Worm (Caenorhabditis elegans) whole organism, L1 larva: ENCODE data around the gene ceh-57.

Source experiments
- C34B4.2 ChIP-seq: sonication (generic microtip); optimal IDR thresholded peaks from 2 replicates; lab custom pipeline; 2017; ENCODE audit warnings: mild to moderate bottlenecking, missing genetic modification characterization, missing compliant biosample characterization
- F16B12.6 ChIP-seq: fragments of 150-350 bp; optimal IDR thresholded peaks from 2 replicates; lab custom pipeline; 2014; ENCODE audit warnings: missing biosample characterization, missing genetic modification characterization
- Y116A8C.19 ChIP-seq: sonication (generic microtip); optimal IDR thresholded peaks from 2 replicates; lab custom pipeline; 2016; ENCODE audit warnings: missing compliant biosample characterization, missing genetic modification characterization, borderline replicate concordance
- aly-2 ChIP-seq: fragments of 150-350 bp; optimal IDR thresholded peaks from 2 replicates; lab custom pipeline; 2014; ENCODE audit warnings: missing biosample characterization, missing genetic modification characterization
- ama-1 ChIP-seq: fragments of 150-350 bp; optimal IDR thresholded peaks from 2 replicates; lab custom pipeline; 2014
- blmp-1 ChIP-seq: fragments of 150-350 bp; optimal IDR thresholded peaks from 2 replicates; lab custom pipeline; 2014; ENCODE audit warnings: missing biosample characterization, missing genetic modification characterization
- ceh-63 ChIP-seq: fragments of 200-800 bp; sonication (Bioruptor generic); optimal IDR thresholded peaks from 2 replicates; lab custom pipeline; 2018; ENCODE audit warnings: mild to moderate bottlenecking, missing genetic modification characterization, missing compliant biosample characterization
- ceh-8 ChIP-seq: fragments of 200-800 bp; sonication (Bioruptor generic); optimal IDR thresholded peaks from 2 replicates; lab custom pipeline; 2018; ENCODE audit warnings: mild to moderate bottlenecking, missing genetic modification characterization, moderate library complexity, missing compliant biosample characterization
- dpl-1 ChIP-seq, 3 experiments: fragments of 150-350 bp in 2 of 3; sonication (generic microtip) in 1 of 3; optimal IDR thresholded peaks; 2 replicates each; lab custom pipeline; 2014 to 2017; ENCODE audit warnings: missing biosample characterization in 3 of 3, missing genetic modification characterization in 3 of 3, missing genetic modification reagents in 3 of 3
- efl-1 ChIP-seq, 4 experiments: fragments of 150-350 bp; optimal IDR thresholded peaks in 3 of 4; peaks in 1 of 4; 1 replicate in 1 of 4; 2 replicates in 3 of 4; lab custom pipeline; 2014; ENCODE audit warnings: missing biosample characterization in 2 of 4, missing genetic modification characterization in 2 of 4, missing genetic modification reagents in 2 of 4
- egl-27 ChIP-seq, 2 experiments: fragments of 150-350 bp in 1 of 2; sonication (generic microtip); optimal IDR thresholded peaks; 3 replicates each; lab custom pipeline; 2017 to 2018; ENCODE audit warnings: missing biosample characterization in 2 of 2, missing genetic modification characterization in 2 of 2, missing genetic modification reagents in 2 of 2
- fkh-10 ChIP-seq: sonication (generic microtip); optimal IDR thresholded peaks from 2 replicates; lab custom pipeline; 2017; ENCODE audit warnings: missing biosample characterization, missing genetic modification reagents, missing genetic modification characterization
- fkh-8 ChIP-seq: sonication (generic microtip); optimal IDR thresholded peaks from 2 replicates; lab custom pipeline; 2016; ENCODE audit warnings: mild to moderate bottlenecking, missing genetic modification characterization, missing compliant biosample characterization
- fos-1 ChIP-seq: fragments of 150-350 bp; optimal IDR thresholded peaks from 2 replicates; lab custom pipeline; 2014; ENCODE audit warnings: missing biosample characterization, missing genetic modification characterization
- hlh-17 ChIP-seq: fragments of 200-800 bp; sonication (Bioruptor generic); optimal IDR thresholded peaks from 2 replicates; lab custom pipeline; 2018; ENCODE audit warnings: missing genetic modification characterization, mild to moderate bottlenecking, missing compliant biosample characterization, moderate library complexity, borderline replicate concordance
- isw-1 ChIP-seq: fragments of 200-800 bp; sonication (Bioruptor generic); IDR thresholded peaks from 2 replicates; pipeline ENCODE4 v1.3.6; 2022; ENCODE audit warnings: missing genetic modification characterization, missing compliant biosample characterization
- jun-1 ChIP-seq: fragments of 150-350 bp; optimal IDR thresholded peaks from 2 replicates; lab custom pipeline; 2014; ENCODE audit warnings: missing biosample characterization, missing genetic modification reagents, missing genetic modification characterization
- lin-14 ChIP-seq: fragments of 200-800 bp; sonication (Bioruptor generic); optimal IDR thresholded peaks from 2 replicates; lab custom pipeline; 2018; ENCODE audit warnings: mild to moderate bottlenecking, missing genetic modification characterization, moderate library complexity, missing compliant biosample characterization
- lin-15B ChIP-seq: fragments of 150-350 bp; sonication (generic microtip); optimal IDR thresholded peaks from 3 replicates; lab custom pipeline; 2014; ENCODE audit warnings: missing biosample characterization, missing genetic modification characterization
- lin-39 ChIP-seq: fragments of 150-350 bp; optimal IDR thresholded peaks from 2 replicates; lab custom pipeline; 2014; ENCODE audit warnings: missing biosample characterization, missing genetic modification reagents, missing genetic modification characterization
- lsy-2 ChIP-seq, 2 experiments: fragments of 150-350 bp; optimal IDR thresholded peaks; 2 replicates each; lab custom pipeline; 2014; ENCODE audit warnings: missing biosample characterization in 2 of 2, missing genetic modification characterization in 2 of 2
- mef-2 ChIP-seq: fragments of 150-350 bp; optimal IDR thresholded peaks from 2 replicates; lab custom pipeline; 2014; ENCODE audit warnings: missing biosample characterization, missing genetic modification characterization
- mep-1 ChIP-seq: fragments of 150-350 bp; optimal IDR thresholded peaks from 2 replicates; lab custom pipeline; 2014; ENCODE audit warnings: missing biosample characterization, missing genetic modification characterization
- nhr-19 ChIP-seq: fragments of 200-800 bp; sonication (Bioruptor generic); conservative IDR thresholded peaks from 2 replicates; pipeline ENCODE4 v1.3.6; 2022; ENCODE audit warnings: missing genetic modification characterization, missing compliant biosample characterization
- nhr-20 ChIP-seq: sonication (generic microtip); optimal IDR thresholded peaks from 2 replicates; lab custom pipeline; 2016; ENCODE audit warnings: mild to moderate bottlenecking, missing genetic modification characterization, missing compliant biosample characterization
- nhr-47 ChIP-seq: sonication (generic microtip); optimal IDR thresholded peaks from 2 replicates; lab custom pipeline; 2016; ENCODE audit warnings: mild to moderate bottlenecking, missing genetic modification characterization, moderate library complexity, missing compliant biosample characterization
- nhr-71 ChIP-seq: sonication (generic microtip); optimal IDR thresholded peaks from 2 replicates; lab custom pipeline; 2016; ENCODE audit warnings: mild to moderate bottlenecking, missing genetic modification characterization, moderate library complexity, missing compliant biosample characterization
- nhr-77 ChIP-seq: fragments of 150-350 bp; optimal IDR thresholded peaks from 2 replicates; lab custom pipeline; 2014; ENCODE audit warnings: missing biosample characterization, missing genetic modification characterization
- nhr-90 ChIP-seq: sonication (generic microtip); optimal IDR thresholded peaks from 2 replicates; lab custom pipeline; 2016; ENCODE audit warnings: mild to moderate bottlenecking, missing genetic modification characterization, missing compliant biosample characterization; ENCODE audit not compliant: poor library complexity
- pag-3 ChIP-seq: sonication (generic microtip); optimal IDR thresholded peaks from 2 replicates; lab custom pipeline; 2017; ENCODE audit warnings: missing genetic modification characterization, mild to moderate bottlenecking, missing compliant biosample characterization, antibody characterized with exemption, borderline replicate concordance; ENCODE audit not compliant: insufficient read depth
- pqm-1 ChIP-seq: sonication (generic microtip); optimal IDR thresholded peaks from 3 replicates; lab custom pipeline; 2017; ENCODE audit warnings: missing biosample characterization, missing genetic modification characterization
- rnt-1 ChIP-seq: sonication (generic microtip); optimal IDR thresholded peaks from 2 replicates; lab custom pipeline; 2016; ENCODE audit warnings: mild to moderate bottlenecking, missing genetic modification characterization, moderate library complexity, missing compliant biosample characterization
- skn-1 ChIP-seq: fragments of 150-350 bp; optimal IDR thresholded peaks from 2 replicates; lab custom pipeline; 2014; ENCODE audit warnings: missing biosample characterization, missing genetic modification characterization
- snu-23 ChIP-seq: sonication (generic microtip); optimal IDR thresholded peaks from 2 replicates; lab custom pipeline; 2016; ENCODE audit warnings: missing genetic modification characterization, missing compliant biosample characterization
- sptf-1 ChIP-seq: fragments of 150-350 bp; optimal IDR thresholded peaks from 2 replicates; lab custom pipeline; 2014; ENCODE audit warnings: missing biosample characterization, missing genetic modification characterization
- sup-37 ChIP-seq: fragments of 200-800 bp; sonication (Bioruptor generic); optimal IDR thresholded peaks from 2 replicates; lab custom pipeline; 2018; ENCODE audit warnings: mild to moderate bottlenecking, missing genetic modification characterization, missing compliant biosample characterization
- swsn-7 ChIP-seq: sonication (generic microtip); optimal IDR thresholded peaks from 2 replicates; lab custom pipeline; 2016; ENCODE audit warnings: missing genetic modification characterization, missing compliant biosample characterization
- tlp-1 ChIP-seq: fragments of 150-350 bp; optimal IDR thresholded peaks from 2 replicates; lab custom pipeline; 2014; ENCODE audit warnings: missing biosample characterization, missing genetic modification characterization
- unc-130 ChIP-seq: fragments of 150-350 bp; optimal IDR thresholded peaks from 2 replicates; lab custom pipeline; 2017; ENCODE audit warnings: missing biosample characterization, missing genetic modification characterization, inconsistent platforms
- unc-86 ChIP-seq: sonication (generic microtip); optimal IDR thresholded peaks from 2 replicates; lab custom pipeline; 2016; ENCODE audit warnings: missing genetic modification characterization, missing compliant biosample characterization
- unc-98 ChIP-seq: fragments of 200-800 bp; sonication (Bioruptor generic); IDR thresholded peaks from 2 replicates; pipeline ENCODE4 v1.3.6; 2022; ENCODE audit warnings: missing genetic modification characterization, missing compliant biosample characterization
- xbp-1 ChIP-seq: sonication (generic microtip); optimal IDR thresholded peaks from 2 replicates; lab custom pipeline; 2016; ENCODE audit warnings: missing genetic modification characterization, missing compliant biosample characterization
- zag-1 ChIP-seq: fragments of 150-350 bp; optimal IDR thresholded peaks from 2 replicates; lab custom pipeline; 2014; ENCODE audit warnings: missing biosample characterization, missing genetic modification characterization
- ztf-11 ChIP-seq, 2 experiments: sonication (generic microtip); optimal IDR thresholded peaks; 2 replicates each; lab custom pipeline; 2016 to 2017; ENCODE audit warnings: missing genetic modification characterization in 2 of 2, missing biosample characterization in 1 of 2, missing compliant biosample characterization in 1 of 2

The ceh-57 gene

DNA sequence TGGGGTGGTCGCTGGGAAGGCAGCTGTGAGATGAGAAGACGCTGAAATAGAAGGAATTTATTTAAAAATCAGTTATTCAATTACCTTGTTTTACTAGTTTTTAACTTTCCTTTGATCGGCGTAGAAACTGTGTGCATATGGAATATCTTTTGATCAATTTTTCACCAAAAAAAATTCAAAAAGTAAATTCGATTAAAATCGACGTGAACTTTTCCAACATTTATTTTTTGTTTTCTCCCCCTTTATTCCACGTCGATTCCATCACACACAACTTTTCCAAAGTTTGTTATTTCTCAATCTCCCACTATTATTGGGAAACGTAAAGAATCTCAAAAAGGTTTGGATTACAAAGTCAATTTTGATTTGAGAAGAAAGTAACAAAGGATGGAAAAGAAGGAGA is 6.6 kb downstream of the ceh-57 start, which contains the start of gene C07E3.4:
C07E3.4 (plus strand) TSS at position 301 of the 400 bp plus-strand sequence.
- TF ChIP-seq ztf-11 (tag; optimal IDR thresholded peaks at IDR 0.05; lab: Kevin White, UChicago) = no peak
- no peak for TF ChIP-seq snu-23 (GFP tag; lab: Kevin White, UChicago)
- no peak for TF ChIP-seq ceh-8
- TF ChIP-seq zag-1 (tag; lab: Kevin White, UChicago) = no peak
- TF ChIP-seq nhr-47 (tag; lab: Kevin White, UChicago) = no peak
- no peak for TF ChIP-seq lin-39 (tag; lab: Kevin White, UChicago)
- no peak for TF ChIP-seq rnt-1 (tag; lab: Kevin White, UChicago)
- no peak for TF ChIP-seq nhr-19 (GFP tag; lab: Robert Waterston, UW)
- TF ChIP-seq jun-1 (tag; lab: Kevin White, UChicago) = no peak
- no peak for TF ChIP-seq mef-2 (tag; lab: Kevin White, UChicago)
- TF ChIP-seq pag-3 (tag; lab: Kevin White, UChicago) = no peak
- TF ChIP-seq sptf-1 (tag; lab: Kevin White, UChicago) = no peak
- TF ChIP-seq lin-14 (GFP tag; lab: Kevin White, UChicago) = no peak
- TF ChIP-seq tlp-1 (tag; lab: Kevin White, UChicago) = no peak
- TF ChIP-seq Y116A8C.19 (tag; lab: Kevin White, UChicago) = no peak

DNA sequence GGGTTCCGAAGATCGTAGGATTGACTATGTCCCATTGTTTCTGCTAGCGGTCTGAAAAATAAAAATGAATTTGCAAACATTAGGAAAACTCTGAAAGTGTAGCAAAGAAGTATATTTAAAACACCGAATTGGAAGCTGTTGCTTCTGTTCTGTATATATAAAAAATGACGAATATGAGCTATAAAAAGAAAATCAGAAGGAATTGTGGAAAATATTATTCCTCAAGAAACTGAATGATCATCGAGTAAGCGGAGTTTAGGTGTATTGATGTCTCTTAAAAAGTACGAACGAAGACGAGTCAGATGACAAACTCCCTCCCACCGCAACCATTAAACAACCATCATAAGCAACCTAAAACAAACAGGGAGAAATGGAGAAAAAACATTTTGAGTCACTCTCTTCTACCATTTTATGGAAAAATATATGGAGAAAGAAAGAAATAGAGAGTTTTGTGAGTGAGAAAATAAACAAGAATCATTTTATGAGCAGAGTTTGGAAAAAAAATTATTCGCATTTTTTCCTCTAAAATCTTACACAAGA is 9.6 kb downstream of the ceh-57 start, which contains the start of gene C07E3.3:
C07E3.3 (minus strand) TSS at position 51 of the 540 bp plus-strand sequence.
- TF ChIP-seq efl-1 (optimal IDR thresholded peaks at IDR 0.05; lab: Kevin White, UChicago) (no peak), efl-1 (GFP tag; optimal IDR thresholded peaks at IDR 0.05 in 1 of 2; lab: Kevin White, UChicago) (peak in 1 of 2 experiments; percentile 92), dpl-1 (GFP tag; optimal IDR thresholded peaks at IDR 0.05; lab: Kevin White, UChicago) (no peak)

DNA sequence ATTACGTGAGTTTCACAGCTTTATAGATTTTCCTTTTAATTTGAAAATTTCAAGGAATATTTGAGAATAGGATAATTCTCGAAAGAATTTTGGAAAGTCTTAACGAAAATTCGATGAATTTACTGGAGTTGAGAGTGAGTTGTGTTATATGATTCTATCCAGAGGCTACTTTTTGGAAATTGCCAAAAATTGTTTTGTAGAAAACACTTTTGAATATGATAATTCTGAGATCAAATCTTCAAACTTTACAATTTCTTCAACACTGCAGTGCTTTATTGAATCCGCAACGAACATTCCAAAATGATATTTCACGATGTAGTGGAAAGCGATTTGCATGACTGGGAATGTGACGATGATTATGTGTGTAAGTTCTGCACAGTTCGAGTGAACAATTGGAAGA is 15.1 kb downstream of the ceh-57 start, which contains the start of gene C07E3.8:
C07E3.8 (plus strand) TSS at position 301 of the 400 bp plus-strand sequence.
- TF ChIP-seq lin-39 (tag; lab: Kevin White, UChicago) (no peak), swsn-7 (tag; lab: Kevin White, UChicago) (no peak), ceh-63 (no peak), blmp-1 (tag; lab: Kevin White, UChicago) (no peak), unc-86 (no peak), efl-1 (optimal IDR thresholded peaks at IDR 0.05; lab: Kevin White, UChicago) (no peak), efl-1 (GFP tag; optimal IDR thresholded peaks at IDR 0.05 in 1 of 2; lab: Kevin White, UChicago) (no peak), fkh-8 (tag; lab: Kevin White, UChicago) (no peak), mep-1 (no peak), fkh-10 (GFP tag; lab: Kevin White, UChicago) (no peak), nhr-77 (tag; lab: Kevin White, UChicago) (no peak)

DNA sequence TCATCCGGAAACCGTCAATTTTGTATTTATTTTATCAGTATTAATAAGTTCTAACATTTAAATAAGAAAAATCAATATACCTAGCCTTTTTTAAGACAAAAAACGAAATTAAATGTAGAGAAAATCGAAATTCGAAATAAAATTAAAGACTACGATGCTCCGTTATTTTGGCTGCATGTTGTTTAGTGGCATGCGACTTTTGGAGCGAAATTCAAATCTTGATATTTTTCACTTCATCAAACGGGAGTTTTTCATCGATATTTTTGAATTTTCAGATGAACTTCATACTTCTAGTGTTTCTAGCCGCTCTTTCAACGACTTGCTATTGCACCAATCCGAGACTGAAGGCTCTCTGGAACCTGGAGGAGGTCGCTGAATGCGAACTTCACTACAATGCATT is 16.6 kb downstream of the ceh-57 start, which contains the start of gene C07E3.9:
C07E3.9 (plus strand) TSS at position 270 of the 400 bp plus-strand sequence.
- TF ChIP-seq ama-1 (lab: Kevin White, UChicago) (no peak), F16B12.6 (tag; lab: Kevin White, UChicago) (peak; percentile 33), aly-2 (tag; lab: Kevin White, UChicago) (no peak), tlp-1 (tag; lab: Kevin White, UChicago) (no peak), nhr-71 (tag; lab: Kevin White, UChicago) (peak; percentile 11), skn-1 (tag; lab: Kevin White, UChicago) (peak; percentile 28), xbp-1 (tag; lab: Kevin White, UChicago) (peak; percentile 28), isw-1 (GFP tag; lab: Robert Waterston, UW) (0 out of 2 replicates have a peak, but pooled peaks have one; percentile 8), nhr-47 (tag; lab: Kevin White, UChicago) (no peak), C34B4.2 (tag; lab: Kevin White, UChicago) (no peak), fos-1 (peak; percentile 28), blmp-1 (tag; lab: Kevin White, UChicago) (peak; percentile 18), egl-27 (tag; optimal IDR thresholded peaks at IDR 0.05; lab: Kevin White, UChicago) (no peak), dpl-1 (GFP tag; optimal IDR thresholded peaks at IDR 0.05; lab: Kevin White, UChicago) (peak; percentile 90 to 96 (median 93)), nhr-90 (tag; lab: Kevin White, UChicago) (no peak), fkh-8 (tag; lab: Kevin White, UChicago) (no peak), pqm-1 (no peak), hlh-17 (GFP tag; lab: Kevin White, UChicago) (no peak), unc-130 (peak; percentile 27), unc-98 (GFP tag; lab: Robert Waterston, UW) (no peak), lin-15B (tag; lab: Kevin White, UChicago) (peak; percentile 41), lsy-2 (tag; optimal IDR thresholded peaks at IDR 0.05; lab: Kevin White, UChicago) (peak; percentile 27 to 81), nhr-20 (tag; lab: Kevin White, UChicago) (peak; percentile 20), sptf-1 (tag; lab: Kevin White, UChicago) (no peak), rnt-1 (tag; lab: Kevin White, UChicago) (peak; percentile 39), sup-37 (GFP tag; lab: Kevin White, UChicago) (no peak), snu-23 (GFP tag; lab: Kevin White, UChicago) (peak; percentile 50)
